Fruit fly (Drosophila melanogaster) whole organism, embryonic: ENCODE data around the gene CG9503.

ENCODE experiments used
- B-H1 ChIP-seq: fragments of 200-800 bp; sonication (Bioruptor generic); IDR thresholded peaks from 3 replicates; pipeline ENCODE4 v1.3.6; 2022; ENCODE audit warnings: missing biosample characterization, missing genetic modification characterization
- Bteb2 ChIP-seq: fragments of 200-800 bp; sonication (Bioruptor generic); optimal IDR thresholded peaks from 2 replicates; lab custom pipeline; 2016; ENCODE audit warnings: missing biosample characterization, missing genetic modification characterization
- CG11504 ChIP-seq: fragments of 200-800 bp; sonication (Bioruptor generic); optimal IDR thresholded peaks from 3 replicates; lab custom pipeline; 2019; ENCODE audit warnings: missing biosample characterization, mild to moderate bottlenecking, missing genetic modification characterization, moderate library complexity
- CG12071 ChIP-seq: fragments of 200-800 bp; sonication (Bioruptor generic); optimal IDR thresholded peaks from 3 replicates; lab custom pipeline; 2018; ENCODE audit warnings: missing biosample characterization, mild to moderate bottlenecking, missing genetic modification characterization
- CG12155 ChIP-seq: fragments of 200-800 bp; sonication (Bioruptor generic); optimal IDR thresholded peaks from 3 replicates; lab custom pipeline; 2016; ENCODE audit warnings: missing biosample characterization, missing genetic modification characterization
- CG13296 ChIP-seq: fragments of 200-800 bp; sonication (Bioruptor generic); optimal IDR thresholded peaks from 3 replicates; lab custom pipeline; 2018; ENCODE audit warnings: missing biosample characterization, mild to moderate bottlenecking, missing genetic modification characterization
- CG13424 ChIP-seq: fragments of 200-800 bp; sonication (Bioruptor generic); optimal IDR thresholded peaks from 2 replicates; lab custom pipeline; 2019; ENCODE audit warnings: missing biosample characterization, mild to moderate bottlenecking, missing genetic modification characterization, moderate library complexity
- CG14014 ChIP-seq: fragments of 200-800 bp; sonication (Bioruptor generic); IDR thresholded peaks from 2 replicates; pipeline ENCODE4 v1.3.6; 2022; ENCODE audit warnings: missing biosample characterization, missing genetic modification characterization
- CG15011 ChIP-seq: fragments of 200-800 bp; sonication (Bioruptor generic); optimal IDR thresholded peaks from 3 replicates; lab custom pipeline; 2018; ENCODE audit warnings: missing biosample characterization, mild to moderate bottlenecking, missing genetic modification characterization
- CG16813 ChIP-seq: fragments of 200-800 bp; sonication (Bioruptor generic); IDR thresholded peaks from 3 replicates; pipeline ENCODE4 v1.3.6; 2022; ENCODE audit warnings: missing biosample characterization, missing genetic modification characterization; ENCODE audit not compliant: partially characterized antibody
- CG16815 ChIP-seq: fragments of 200-800 bp; sonication (Bioruptor generic); optimal IDR thresholded peaks from 3 replicates; lab custom pipeline; 2017; ENCODE audit warnings: missing biosample characterization, mild to moderate bottlenecking, missing genetic modification characterization
- CG17568 ChIP-seq: fragments of 200-800 bp; sonication (Bioruptor generic); optimal IDR thresholded peaks from 2 replicates; lab custom pipeline; 2018; ENCODE audit warnings: missing biosample characterization, mild to moderate bottlenecking, missing genetic modification characterization, moderate library complexity
- CG18476 ChIP-seq: fragments of 200-800 bp; sonication (Bioruptor generic); optimal IDR thresholded peaks from 2 replicates; lab custom pipeline; 2016; ENCODE audit warnings: missing biosample characterization, mild to moderate bottlenecking, missing genetic modification characterization
- CG18599 ChIP-seq: fragments of 200-800 bp; sonication (Bioruptor generic); optimal IDR thresholded peaks from 3 replicates; lab custom pipeline; 2017; ENCODE audit warnings: missing biosample characterization, missing genetic modification characterization, mild to moderate bottlenecking, moderate library complexity, missing genetic modification reagents
- CG2202 ChIP-seq: fragments of 200-800 bp; sonication (Bioruptor generic); optimal IDR thresholded peaks from 2 replicates; lab custom pipeline; 2018; ENCODE audit warnings: missing biosample characterization, mild to moderate bottlenecking, missing genetic modification characterization
- CG30403 ChIP-seq: fragments of 200-800 bp; sonication (Bioruptor generic); optimal IDR thresholded peaks from 3 replicates; lab custom pipeline; 2016; ENCODE audit warnings: missing biosample characterization, missing genetic modification characterization
- CG5245 ChIP-seq: fragments of 200-800 bp; sonication (Bioruptor generic); optimal IDR thresholded peaks from 3 replicates; lab custom pipeline; 2016; ENCODE audit warnings: missing biosample characterization, missing genetic modification characterization
- CG6272 ChIP-seq: fragments of 200-800 bp; sonication (Bioruptor generic); IDR thresholded peaks from 2 replicates; pipeline ENCODE4 v1.3.6; 2022; ENCODE audit warnings: missing biosample characterization, missing genetic modification characterization
- CG6683 ChIP-seq: fragments of 200-800 bp; sonication (Bioruptor generic); optimal IDR thresholded peaks from 2 replicates; lab custom pipeline; 2017; ENCODE audit warnings: missing biosample characterization, mild to moderate bottlenecking, missing genetic modification characterization, missing genetic modification reagents
- CG6689 ChIP-seq: fragments of 200-800 bp; sonication (Bioruptor generic); IDR thresholded peaks from 2 replicates; pipeline ENCODE4 v1.3.6; 2022; ENCODE audit warnings: missing biosample characterization, missing genetic modification characterization
- CG6813 ChIP-seq: fragments of 200-800 bp; sonication (Bioruptor generic); optimal IDR thresholded peaks from 2 replicates; lab custom pipeline; 2017; ENCODE audit warnings: missing biosample characterization, missing genetic modification characterization, mild to moderate bottlenecking, moderate library complexity, missing genetic modification reagents
- CG7987 ChIP-seq: fragments of 200-800 bp; sonication (Bioruptor generic); optimal IDR thresholded peaks from 2 replicates; lab custom pipeline; 2018; ENCODE audit warnings: missing biosample characterization, mild to moderate bottlenecking, missing genetic modification characterization, moderate library complexity
- CG8359 ChIP-seq: fragments of 200-800 bp; sonication (Bioruptor generic); optimal IDR thresholded peaks from 2 replicates; lab custom pipeline; 2017; ENCODE audit warnings: missing biosample characterization, mild to moderate bottlenecking, missing genetic modification characterization, borderline replicate concordance
- Dbx ChIP-seq: fragments of 200-800 bp; sonication (Bioruptor generic); IDR thresholded peaks from 3 replicates; pipeline ENCODE4 v1.3.6; 2022; ENCODE audit warnings: missing biosample characterization, missing genetic modification characterization
- Deaf1 ChIP-seq: fragments of 200-800 bp; optimal IDR thresholded peaks from 3 replicates; lab custom pipeline; 2019; ENCODE audit warnings: missing biosample characterization, mild to moderate bottlenecking, missing genetic modification characterization, moderate library complexity
- Doc2 ChIP-seq: fragments of 200-800 bp; sonication (Bioruptor generic); IDR thresholded peaks from 2 replicates; pipeline ENCODE4 v1.3.6; 2022; ENCODE audit warnings: missing biosample characterization, missing genetic modification characterization
- Dp ChIP-seq: fragments of 200-800 bp; sonication (Bioruptor generic); optimal IDR thresholded peaks from 2 replicates; lab custom pipeline; 2018; ENCODE audit warnings: missing biosample characterization, mild to moderate bottlenecking, missing genetic modification characterization, moderate library complexity
- Gug ChIP-seq: fragments of 200-800 bp; sonication (Bioruptor generic); IDR thresholded peaks from 4 replicates; pipeline ENCODE4 v1.3.6; 2022; ENCODE audit warnings: missing biosample characterization, missing genetic modification characterization
- H15 ChIP-seq: fragments of 200-800 bp; sonication (Bioruptor generic); IDR thresholded peaks from 3 replicates; pipeline ENCODE4 v1.3.6; 2022; ENCODE audit warnings: missing biosample characterization, missing genetic modification characterization
- HLH54F ChIP-seq: fragments of 200-800 bp; sonication (Bioruptor generic); optimal IDR thresholded peaks from 3 replicates; lab custom pipeline; 2016; ENCODE audit warnings: missing biosample characterization, missing genetic modification characterization
- HmgD ChIP-seq: fragments of 200-800 bp; sonication (Bioruptor generic); optimal IDR thresholded peaks from 3 replicates; lab custom pipeline; 2016; ENCODE audit warnings: missing biosample characterization, missing genetic modification characterization
- Opbp ChIP-seq: fragments of 200-800 bp; sonication (Bioruptor generic); IDR thresholded peaks from 3 replicates; pipeline ENCODE4 v1.3.6; 2022; ENCODE audit warnings: missing biosample characterization, missing genetic modification characterization; ENCODE audit not compliant: partially characterized antibody
- Sry-β ChIP-seq: fragments of 200-800 bp; sonication (Bioruptor generic); optimal IDR thresholded peaks from 2 replicates; lab custom pipeline; 2018; ENCODE audit warnings: missing biosample characterization, mild to moderate bottlenecking, missing genetic modification characterization, moderate library complexity
- Sry-δ ChIP-seq: fragments of 200-800 bp; sonication (Bioruptor generic); optimal IDR thresholded peaks from 2 replicates; lab custom pipeline; 2016; ENCODE audit warnings: missing biosample characterization, missing genetic modification characterization
- ase ChIP-seq: fragments of 200-800 bp; sonication (Bioruptor generic); IDR thresholded peaks from 3 replicates; pipeline ENCODE4 v1.3.6; 2022; ENCODE audit warnings: missing biosample characterization, missing genetic modification characterization
- caup ChIP-seq: fragments of 200-800 bp; sonication (Bioruptor generic); optimal IDR thresholded peaks from 3 replicates; lab custom pipeline; 2017; ENCODE audit warnings: missing biosample characterization, mild to moderate bottlenecking, missing genetic modification characterization, moderate library complexity; ENCODE audit not compliant: severe bottlenecking
- dysf ChIP-seq: fragments of 200-800 bp; sonication (Bioruptor generic); IDR thresholded peaks from 3 replicates; pipeline ENCODE4 v1.3.6; 2022; ENCODE audit warnings: missing biosample characterization, missing genetic modification characterization
- gt ChIP-seq: fragments of 200-800 bp; sonication (Bioruptor generic); IDR thresholded peaks from 2 replicates; pipeline ENCODE4 v1.3.6; 2022; ENCODE audit warnings: missing biosample characterization, missing genetic modification characterization
- kni ChIP-seq: fragments of 200-800 bp; sonication (Bioruptor generic); optimal IDR thresholded peaks from 3 replicates; lab custom pipeline; 2017; ENCODE audit warnings: mild to moderate bottlenecking, missing biosample characterization, missing genetic modification reagents, missing genetic modification characterization
- lbe ChIP-seq: fragments of 200-800 bp; sonication (Bioruptor generic); optimal IDR thresholded peaks from 2 replicates; lab custom pipeline; 2016; ENCODE audit warnings: missing biosample characterization, mild to moderate bottlenecking, missing genetic modification characterization
- maf-S ChIP-seq: fragments of 200-800 bp; sonication (Bioruptor generic); optimal IDR thresholded peaks from 2 replicates; lab custom pipeline; 2016; ENCODE audit warnings: missing biosample characterization, missing genetic modification characterization
- repo ChIP-seq: fragments of 200-800 bp; sonication (Bioruptor generic); optimal IDR thresholded peaks from 2 replicates; lab custom pipeline; 2016; ENCODE audit warnings: missing biosample characterization, missing genetic modification characterization
- salm ChIP-seq: fragments of 200-800 bp; sonication (Bioruptor generic); optimal IDR thresholded peaks from 2 replicates; lab custom pipeline; 2018; ENCODE audit warnings: missing biosample characterization, mild to moderate bottlenecking, missing genetic modification characterization
- sens-2 ChIP-seq: fragments of 200-800 bp; sonication (Bioruptor generic); IDR thresholded peaks from 2 replicates; pipeline ENCODE4 v1.3.6; 2022; ENCODE audit warnings: missing biosample characterization, missing genetic modification characterization
- seq ChIP-seq: fragments of 200-800 bp; sonication (Bioruptor generic); IDR thresholded peaks from 2 replicates; pipeline ENCODE4 v1.3.6; 2022; ENCODE audit warnings: missing biosample characterization, missing genetic modification characterization
- sima ChIP-seq: fragments of 200-800 bp; sonication (Bioruptor generic); optimal IDR thresholded peaks from 2 replicates; lab custom pipeline; 2016; ENCODE audit warnings: missing biosample characterization, missing genetic modification characterization
- trem ChIP-seq: fragments of 200-800 bp; optimal IDR thresholded peaks from 3 replicates; lab custom pipeline; 2019; ENCODE audit warnings: missing biosample characterization, mild to moderate bottlenecking, missing genetic modification characterization, moderate library complexity
- ttk ChIP-seq: fragments of 200-800 bp; sonication (Bioruptor generic); IDR thresholded peaks from 2 replicates; pipeline ENCODE4 v2.1.2; 2022; ENCODE audit warnings: missing biosample characterization, missing genetic modification characterization
- zen2 ChIP-seq: fragments of 200-800 bp; sonication (Bioruptor generic); IDR thresholded peaks from 3 replicates; pipeline ENCODE4 v1.3.6; 2022; ENCODE audit warnings: missing biosample characterization, missing genetic modification characterization; ENCODE audit not compliant: partially characterized antibody

The CG9503 gene

dm6 chrX:14952097-14952844, 29.0 kb upstream of the CG9503 start (continued):
- TF ChIP-seq zen2 (no peak), CG30403 (GFP tag; lab: Kevin White, UChicago) (peak; percentile 57), CG6813 (GFP tag; lab: Kevin White, UChicago) (no peak), seq (GFP tag; lab: Robert Waterston, UW) (no peak), caup (GFP tag; lab: Kevin White, UChicago) (no peak), gt (no peak), CG2202 (tag; lab: Kevin White, UChicago) (no peak), repo (GFP tag; lab: Kevin White, UChicago) (no peak), sens-2 (GFP tag; lab: Robert Waterston, UW) (0 out of 2 replicates have a peak, but pooled peaks have one; percentile 22), CG6689 (GFP tag; lab: Robert Waterston, UW) (peak; percentile 37), HmgD (GFP tag; lab: Kevin White, UChicago) (no peak), CG13424 (tag; lab: Kevin White, UChicago) (peak; percentile 60), Sry-δ (GFP tag; lab: Kevin White, UChicago) (no peak), CG7987 (GFP tag; lab: Kevin White, UChicago) (no peak), CG18599 (GFP tag; lab: Kevin White, UChicago) (no peak), HLH54F (GFP tag; lab: Kevin White, UChicago) (no peak), CG11504 (peak; percentile 71), CG14014 (GFP tag; lab: Robert Waterston, UW) (no peak), ttk (GFP tag; lab: Robert Waterston, UW) (0 out of 2 replicates have a peak, but pooled peaks have one; percentile 50), CG16815 (GFP tag; lab: Kevin White, UChicago) (peak; percentile 10), CG18476 (GFP tag; lab: Kevin White, UChicago) (no peak), CG8359 (peak; percentile 30), Opbp (GFP tag; lab: Robert Waterston, UW) (no peak), CG15011 (GFP tag; lab: Kevin White, UChicago) (peak; percentile 2), H15 (GFP tag; lab: Robert Waterston, UW) (no peak), salm (tag; lab: Kevin White, UChicago) (peak; percentile 24), CG6683 (GFP tag; lab: Kevin White, UChicago) (no peak), Gug (GFP tag; lab: Robert Waterston, UW) (peak; percentile 6; the same call in 2 of the 4 replicates), Deaf1 (tag; lab: Kevin White, UChicago) (no peak), CG5245 (GFP tag; lab: Kevin White, UChicago) (peak; percentile 10), lbe (GFP tag; lab: Kevin White, UChicago) (peak; percentile 32), dysf (GFP tag; lab: Robert Waterston, UW) (peak; percentile 38; the same call in 2 of the 3 replicates), CG6272 (GFP tag; lab: Robert Waterston, UW) (0 out of 2 replicates have a peak, but pooled peaks have one; percentile 33), Dbx (no peak), Doc2 (GFP tag; lab: Robert Waterston, UW) (no peak), CG12155 (GFP tag; lab: Kevin White, UChicago) (no peak), CG13296 (GFP tag; lab: Kevin White, UChicago) (no peak), CG17568 (no peak), Bteb2 (GFP tag; lab: Kevin White, UChicago) (no peak), ase (no peak), sima (GFP tag; lab: Kevin White, UChicago) (no peak), kni (GFP tag; lab: Kevin White, UChicago) (peak; percentile 90), trem (tag; lab: Kevin White, UChicago) (peak; percentile 32), Dp (peak; percentile 12), Sry-β (GFP tag; lab: Kevin White, UChicago) (no peak), B-H1 (no peak), CG16813 (GFP tag; lab: Robert Waterston, UW) (no peak), CG12071 (GFP tag; lab: Kevin White, UChicago) (no peak), maf-S (GFP tag; lab: Kevin White, UChicago) (no peak)
